Worm (Caenorhabditis elegans) whole organism, L1 larva: ENCODE results near the gene K08H2.7.

Experiments used
- C04F5.9 ChIP-seq: sonication (generic microtip); optimal IDR thresholded peaks from 2 replicates; lab custom pipeline; 2016; ENCODE audit warnings: missing genetic modification characterization, missing compliant biosample characterization
- F16B12.6 ChIP-seq: fragments of 150-350 bp; optimal IDR thresholded peaks from 2 replicates; lab custom pipeline; 2014; ENCODE audit warnings: missing biosample characterization, missing genetic modification characterization
- aha-1 ChIP-seq: fragments of 150-350 bp; optimal IDR thresholded peaks from 2 replicates; lab custom pipeline; 2014; ENCODE audit warnings: missing biosample characterization, missing genetic modification characterization
- aly-2 ChIP-seq: fragments of 150-350 bp; optimal IDR thresholded peaks from 2 replicates; lab custom pipeline; 2014; ENCODE audit warnings: missing biosample characterization, missing genetic modification characterization
- blmp-1 ChIP-seq: fragments of 150-350 bp; optimal IDR thresholded peaks from 2 replicates; lab custom pipeline; 2014; ENCODE audit warnings: missing biosample characterization, missing genetic modification characterization
- ceh-88 ChIP-seq: fragments of 200-800 bp; sonication (Bioruptor generic); IDR thresholded peaks from 2 replicates; pipeline ENCODE4 v1.3.6; 2022; ENCODE audit warnings: missing genetic modification characterization, missing compliant biosample characterization
- egl-13 ChIP-seq: sonication (generic microtip); optimal IDR thresholded peaks from 2 replicates; lab custom pipeline; 2016; ENCODE audit warnings: missing genotype, missing genetic modification reagents, missing genetic modification characterization, missing compliant biosample characterization
- fkh-10 ChIP-seq: sonication (generic microtip); optimal IDR thresholded peaks from 2 replicates; lab custom pipeline; 2017; ENCODE audit warnings: missing biosample characterization, missing genetic modification reagents, missing genetic modification characterization
- fkh-4 ChIP-seq: sonication (generic microtip); optimal IDR thresholded peaks from 2 replicates; lab custom pipeline; 2016; ENCODE audit warnings: missing compliant biosample characterization, missing genetic modification characterization, borderline replicate concordance
- hlh-17 ChIP-seq: fragments of 200-800 bp; sonication (Bioruptor generic); optimal IDR thresholded peaks from 2 replicates; lab custom pipeline; 2018; ENCODE audit warnings: missing genetic modification characterization, mild to moderate bottlenecking, missing compliant biosample characterization, moderate library complexity, borderline replicate concordance
- hlh-4 ChIP-seq: sonication (generic microtip); optimal IDR thresholded peaks from 2 replicates; lab custom pipeline; 2016; ENCODE audit warnings: mild to moderate bottlenecking, missing genetic modification characterization, missing compliant biosample characterization
- hpl-2 ChIP-seq: fragments of 150-350 bp; optimal IDR thresholded peaks from 2 replicates; lab custom pipeline; 2014; ENCODE audit warnings: missing biosample characterization, missing genetic modification reagents, missing genetic modification characterization
- isw-1 ChIP-seq: fragments of 200-800 bp; sonication (Bioruptor generic); IDR thresholded peaks from 2 replicates; pipeline ENCODE4 v1.3.6; 2022; ENCODE audit warnings: missing genetic modification characterization, missing compliant biosample characterization
- jun-1 ChIP-seq: fragments of 150-350 bp; optimal IDR thresholded peaks from 2 replicates; lab custom pipeline; 2014; ENCODE audit warnings: missing biosample characterization, missing genetic modification reagents, missing genetic modification characterization
- lin-13 ChIP-seq: fragments of 150-350 bp; optimal IDR thresholded peaks from 2 replicates; lab custom pipeline; 2014; ENCODE audit warnings: missing biosample characterization, missing genetic modification reagents, missing genetic modification characterization
- lin-14 ChIP-seq: fragments of 200-800 bp; sonication (Bioruptor generic); optimal IDR thresholded peaks from 2 replicates; lab custom pipeline; 2018; ENCODE audit warnings: mild to moderate bottlenecking, missing genetic modification characterization, moderate library complexity, missing compliant biosample characterization
- mab-9 ChIP-seq: fragments of 200-800 bp; sonication (Bioruptor generic); IDR thresholded peaks from 2 replicates; pipeline ENCODE4 v1.3.6; 2022; ENCODE audit warnings: missing genetic modification reagents, missing genetic modification characterization, missing compliant biosample characterization
- mdl-1 ChIP-seq, 2 experiments: fragments of 150-350 bp; optimal IDR thresholded peaks; 2 replicates each; lab custom pipeline; 2014 to 2017; ENCODE audit warnings: missing biosample characterization in 2 of 2, missing genetic modification characterization in 2 of 2, inconsistent platforms in 1 of 2
- mep-1 ChIP-seq: fragments of 150-350 bp; optimal IDR thresholded peaks from 2 replicates; lab custom pipeline; 2014; ENCODE audit warnings: missing biosample characterization, missing genetic modification characterization
- nhr-11 ChIP-seq: fragments of 150-350 bp; optimal IDR thresholded peaks from 2 replicates; lab custom pipeline; 2014; ENCODE audit warnings: missing biosample characterization, missing genetic modification characterization
- nhr-12 ChIP-seq: sonication (generic microtip); optimal IDR thresholded peaks from 2 replicates; lab custom pipeline; 2017; ENCODE audit warnings: missing biosample characterization, missing genetic modification characterization
- nhr-19 ChIP-seq: fragments of 200-800 bp; sonication (Bioruptor generic); conservative IDR thresholded peaks from 2 replicates; pipeline ENCODE4 v1.3.6; 2022; ENCODE audit warnings: missing genetic modification characterization, missing compliant biosample characterization
- nhr-237 ChIP-seq: fragments of 150-350 bp; optimal IDR thresholded peaks from 2 replicates; lab custom pipeline; 2014; ENCODE audit warnings: missing biosample characterization, missing genetic modification characterization
- nhr-47 ChIP-seq: sonication (generic microtip); optimal IDR thresholded peaks from 2 replicates; lab custom pipeline; 2016; ENCODE audit warnings: mild to moderate bottlenecking, missing genetic modification characterization, moderate library complexity, missing compliant biosample characterization
- nhr-76 ChIP-seq: sonication (generic microtip); optimal IDR thresholded peaks from 2 replicates; lab custom pipeline; 2017; ENCODE audit warnings: missing biosample characterization, missing genetic modification characterization
- nhr-77 ChIP-seq: fragments of 150-350 bp; optimal IDR thresholded peaks from 2 replicates; lab custom pipeline; 2014; ENCODE audit warnings: missing biosample characterization, missing genetic modification characterization
- nhr-84 ChIP-seq: sonication (generic microtip); optimal IDR thresholded peaks from 2 replicates; lab custom pipeline; 2017; ENCODE audit warnings: missing biosample characterization, missing genetic modification characterization
- pag-3 ChIP-seq: sonication (generic microtip); optimal IDR thresholded peaks from 2 replicates; lab custom pipeline; 2017; ENCODE audit warnings: missing genetic modification characterization, mild to moderate bottlenecking, missing compliant biosample characterization, antibody characterized with exemption, borderline replicate concordance; ENCODE audit not compliant: insufficient read depth
- skn-1 ChIP-seq: fragments of 150-350 bp; optimal IDR thresholded peaks from 2 replicates; lab custom pipeline; 2014; ENCODE audit warnings: missing biosample characterization, missing genetic modification characterization
- snpc-4 ChIP-seq: fragments of 150-350 bp; optimal IDR thresholded peaks from 2 replicates; lab custom pipeline; 2014; ENCODE audit warnings: missing biosample characterization, missing genetic modification characterization
- snu-23 ChIP-seq: sonication (generic microtip); optimal IDR thresholded peaks from 2 replicates; lab custom pipeline; 2016; ENCODE audit warnings: missing genetic modification characterization, missing compliant biosample characterization
- swsn-7 ChIP-seq: sonication (generic microtip); optimal IDR thresholded peaks from 2 replicates; lab custom pipeline; 2016; ENCODE audit warnings: missing genetic modification characterization, missing compliant biosample characterization
- tlp-1 ChIP-seq: fragments of 150-350 bp; optimal IDR thresholded peaks from 2 replicates; lab custom pipeline; 2014; ENCODE audit warnings: missing biosample characterization, missing genetic modification characterization
- unc-86 ChIP-seq: sonication (generic microtip); optimal IDR thresholded peaks from 2 replicates; lab custom pipeline; 2016; ENCODE audit warnings: missing genetic modification characterization, missing compliant biosample characterization
- unc-98 ChIP-seq: fragments of 200-800 bp; sonication (Bioruptor generic); IDR thresholded peaks from 2 replicates; pipeline ENCODE4 v1.3.6; 2022; ENCODE audit warnings: missing genetic modification characterization, missing compliant biosample characterization
- zag-1 ChIP-seq: fragments of 150-350 bp; optimal IDR thresholded peaks from 2 replicates; lab custom pipeline; 2014; ENCODE audit warnings: missing biosample characterization, missing genetic modification characterization

Gene K08H2.7

DNA sequence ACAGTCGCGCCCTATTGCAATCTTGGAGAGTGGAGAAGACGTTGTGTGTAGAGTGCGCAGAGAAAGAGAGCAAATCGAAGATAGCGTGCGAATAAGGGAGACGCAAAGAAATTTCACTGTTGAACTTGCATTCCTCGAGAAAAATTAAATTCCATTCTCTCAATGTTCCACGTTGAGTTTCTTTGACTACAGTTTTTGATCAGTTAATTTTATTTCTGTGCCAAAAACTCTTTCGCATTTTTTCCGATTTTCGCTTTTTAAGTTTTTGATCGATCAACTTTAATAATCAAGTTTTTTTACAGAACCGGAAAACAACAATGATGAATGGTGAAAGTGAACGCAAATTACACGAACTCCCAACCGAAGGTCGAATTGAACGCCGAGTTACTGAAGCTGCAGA, 11.1 kb downstream of the K08H2.7 start, which contains the start of gene K08H2.3 (continued):
- TF ChIP-seq hlh-17 (GFP tag; lab: Kevin White, UChicago) (no peak), F16B12.6 (tag; lab: Kevin White, UChicago) (no peak), blmp-1 (no peak), mdl-1 (tag; optimal IDR thresholded peaks at IDR 0.05; lab: Kevin White, UChicago) (no peak), lin-13 (GFP tag; lab: Kevin White, UChicago) (no peak)

DNA sequence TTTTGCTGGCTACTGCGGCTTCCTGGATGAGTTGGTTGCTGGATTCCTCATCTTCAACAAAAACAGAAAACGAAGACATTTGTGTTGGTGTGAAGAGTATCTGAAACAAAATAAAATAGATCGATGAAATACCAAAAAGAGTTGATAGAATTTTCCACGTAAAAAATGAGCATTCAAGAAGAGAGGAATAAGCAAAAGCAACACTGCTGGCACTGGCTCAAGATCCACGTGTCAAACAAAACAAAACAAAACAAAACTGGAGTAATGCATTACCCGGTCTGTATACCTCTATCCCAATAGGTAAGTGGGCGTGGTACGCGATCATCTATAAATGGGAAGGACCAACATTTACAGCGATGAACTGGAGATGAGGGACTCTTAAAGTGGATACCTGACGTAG, 13.4 kb downstream of the K08H2.7 start, which contains the start of gene K08H2.2:
TSS of gene K08H2.2 (minus strand) at position 101 of the 400 bp plus-strand sequence.
- TF ChIP-seq lin-13 (GFP tag; lab: Kevin White, UChicago) (no peak), nhr-237 (tag; lab: Kevin White, UChicago) (no peak), nhr-11 (no peak), skn-1 (no peak), unc-98 (GFP tag; lab: Robert Waterston, UW) (no peak), hlh-17 (GFP tag; lab: Kevin White, UChicago) (no peak), pag-3 (tag; lab: Kevin White, UChicago) (no peak), aly-2 (tag; lab: Kevin White, UChicago) (no peak), hpl-2 (GFP tag; lab: Kevin White, UChicago) (no peak), nhr-76 (tag; lab: Kevin White, UChicago) (no peak), mep-1 (tag; lab: Kevin White, UChicago) (no peak), nhr-19 (GFP tag; lab: Robert Waterston, UW) (no peak), zag-1 (tag; lab: Kevin White, UChicago) (no peak), lin-14 (GFP tag; lab: Kevin White, UChicago) (no peak), swsn-7 (tag; lab: Kevin White, UChicago) (no peak), tlp-1 (no peak), snpc-4 (tag; lab: Kevin White, UChicago) (no peak), fkh-4 (tag; lab: Kevin White, UChicago) (no peak), unc-86 (no peak), nhr-12 (no peak)

DNA sequence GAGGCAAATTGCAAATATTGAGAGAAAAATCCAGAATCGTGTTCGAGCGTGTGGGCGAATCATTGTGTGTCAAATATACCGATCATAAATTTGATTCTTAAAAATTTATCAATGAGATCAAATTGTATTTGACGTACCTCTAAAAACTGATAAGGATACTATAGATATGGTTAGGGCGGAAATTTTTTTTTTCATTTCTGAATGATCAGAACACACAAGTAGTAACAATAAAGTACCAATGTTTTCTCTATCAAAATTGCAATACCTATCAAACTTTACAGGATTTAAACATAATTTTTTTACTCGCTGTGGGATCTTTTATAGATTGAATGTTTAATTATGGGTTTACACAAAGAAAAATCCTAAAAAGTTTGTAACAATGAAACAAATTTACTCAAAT, 16.0 kb downstream of the K08H2.7 start, which contains the start of gene bgnt-1.5:
TSS of gene bgnt-1.5 (minus strand) at position 101 of the 400 bp plus-strand sequence.
- TF ChIP-seq nhr-77 (tag; lab: Kevin White, UChicago) (no peak), C04F5.9 (tag; lab: Kevin White, UChicago) (no peak), hpl-2 (GFP tag; lab: Kevin White, UChicago) (no peak), nhr-84 (tag; lab: Kevin White, UChicago) (no peak), unc-86 (no peak), egl-13 (tag; lab: Kevin White, UChicago) (no peak)

DNA sequence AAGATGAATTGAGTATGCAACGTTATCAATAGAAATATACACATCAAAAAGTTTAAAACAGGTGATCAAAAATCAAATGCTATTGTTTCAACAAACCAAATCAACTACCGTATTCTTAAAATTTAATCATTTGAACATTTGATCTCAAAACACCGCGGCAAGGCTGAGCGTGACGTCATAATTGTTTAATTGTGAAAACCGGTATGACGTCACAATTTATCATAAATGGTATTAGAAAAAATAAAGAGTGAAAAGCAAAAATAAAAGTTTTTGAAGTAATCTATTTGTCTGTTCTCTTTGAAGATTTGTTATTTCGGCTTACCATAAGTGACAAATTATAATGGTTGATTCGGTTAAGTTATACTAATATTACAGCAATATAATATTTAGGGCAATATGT, 20.5 kb downstream of the K08H2.7 start:
- TF ChIP-seq nhr-237 (tag; lab: Kevin White, UChicago) = no peak
- TF ChIP-seq nhr-19 (GFP tag; lab: Robert Waterston, UW) = no peak
- TF ChIP-seq snu-23 (GFP tag; lab: Kevin White, UChicago) = no peak
- no peak for TF ChIP-seq jun-1
- TF ChIP-seq mab-9 (GFP tag; lab: Robert Waterston, UW) = no peak
- TF ChIP-seq hlh-4 (tag; lab: Kevin White, UChicago) = no peak
- no peak for TF ChIP-seq fkh-10 (GFP tag; lab: Kevin White, UChicago)
- TF ChIP-seq nhr-12 = no peak
- no peak for TF ChIP-seq isw-1 (GFP tag; lab: Robert Waterston, UW)
- TF ChIP-seq ceh-88 (GFP tag; lab: Robert Waterston, UW) = no peak
- no peak for TF ChIP-seq aha-1 (tag; lab: Kevin White, UChicago)
- TF ChIP-seq nhr-47 (tag; lab: Kevin White, UChicago) = no peak
